Fruit fly (Drosophila melanogaster): ENCODE results near the gene Gr2a.

dm6 chrX:1408964-1409363, 43.3 kb upstream of the Gr2a start, which contains the start of gene futsch:
- no peak for TF ChIP-seq Clk (GFP tag; optimal IDR thresholded peaks at IDR 0.05)
- TF ChIP-seq CG1620 (GFP tag; optimal IDR thresholded peaks at IDR 0.05): no peak
